Fruit fly (Drosophila melanogaster) whole organism, embryonic: ENCODE measurements around the gene CG43693.

Experiments used
- CG11456 ChIP-seq: fragments of 200-800 bp; sonication (Bioruptor generic); IDR thresholded peaks from 3 replicates; pipeline ENCODE4 v1.3.6; 2022; ENCODE audit warnings: missing biosample characterization, missing genetic modification characterization
- CG13775 ChIP-seq: fragments of 200-800 bp; sonication (Bioruptor generic); optimal IDR thresholded peaks from 3 replicates; lab custom pipeline; 2017; ENCODE audit warnings: missing biosample characterization, mild to moderate bottlenecking, missing genetic modification characterization
- CG14860 ChIP-seq: fragments of 200-800 bp; sonication (Bioruptor generic); IDR thresholded peaks from 3 replicates; pipeline ENCODE4 v1.3.6; 2022; ENCODE audit warnings: missing biosample characterization, missing genetic modification characterization; ENCODE audit not compliant: partially characterized antibody
- CG16779 ChIP-seq: fragments of 200-800 bp; sonication (Bioruptor generic); IDR thresholded peaks from 2 replicates; pipeline ENCODE4 v1.3.6; 2022; ENCODE audit warnings: missing biosample characterization, missing genetic modification characterization
- CG17359 ChIP-seq: fragments of 200-800 bp; sonication (Bioruptor generic); optimal IDR thresholded peaks from 3 replicates; lab custom pipeline; 2018; ENCODE audit warnings: missing biosample characterization, mild to moderate bottlenecking, missing genetic modification characterization, moderate library complexity
- CG17912 ChIP-seq: fragments of 200-800 bp; sonication (Bioruptor generic); optimal IDR thresholded peaks from 2 replicates; lab custom pipeline; 2018; ENCODE audit warnings: missing biosample characterization, mild to moderate bottlenecking, missing genetic modification characterization
- CG30403 ChIP-seq: fragments of 200-800 bp; sonication (Bioruptor generic); optimal IDR thresholded peaks from 3 replicates; lab custom pipeline; 2016; ENCODE audit warnings: missing biosample characterization, missing genetic modification characterization
- CG32767 ChIP-seq: fragments of 200-800 bp; sonication (Bioruptor generic); IDR thresholded peaks from 2 replicates; pipeline ENCODE4 v1.3.6; 2022; ENCODE audit warnings: missing biosample characterization, missing genetic modification characterization
- CG32772 ChIP-seq: fragments of 200-800 bp; sonication (Bioruptor generic); IDR thresholded peaks from 2 replicates; pipeline ENCODE4 v1.3.6; 2022; ENCODE audit warnings: missing biosample characterization, missing genetic modification characterization
- CG3281 ChIP-seq: fragments of 200-800 bp; sonication (Bioruptor generic); optimal IDR thresholded peaks from 3 replicates; lab custom pipeline; 2017; ENCODE audit warnings: missing biosample characterization, mild to moderate bottlenecking, missing genetic modification characterization
- CG34376 ChIP-seq: fragments of 200-800 bp; sonication (Bioruptor generic); optimal IDR thresholded peaks from 2 replicates; lab custom pipeline; 2018; ENCODE audit warnings: missing biosample characterization, mild to moderate bottlenecking, missing genetic modification characterization
- CG4360 ChIP-seq: fragments of 200-800 bp; sonication (Bioruptor generic); IDR thresholded peaks from 2 replicates; pipeline ENCODE4 v1.3.6; 2022; ENCODE audit warnings: missing biosample characterization, missing genetic modification characterization
- CG6175 ChIP-seq: fragments of 200-800 bp; sonication (Bioruptor generic); IDR thresholded peaks from 3 replicates; pipeline ENCODE4 v1.3.6; 2022; ENCODE audit warnings: missing biosample characterization, missing genetic modification characterization
- CG7963 ChIP-seq: fragments of 200-800 bp; sonication (Bioruptor generic); IDR thresholded peaks from 3 replicates; pipeline ENCODE4 v1.3.6; 2022; ENCODE audit warnings: missing biosample characterization, missing genetic modification characterization; ENCODE audit not compliant: partially characterized antibody
- CG9797 ChIP-seq: fragments of 200-800 bp; sonication (Bioruptor generic); optimal IDR thresholded peaks from 3 replicates; lab custom pipeline; 2018; ENCODE audit warnings: missing biosample characterization, mild to moderate bottlenecking, missing genetic modification characterization
- CHES-1-like ChIP-seq: fragments of 200-800 bp; sonication (Bioruptor generic); optimal IDR thresholded peaks from 2 replicates; lab custom pipeline; 2016; ENCODE audit warnings: missing biosample characterization, missing genetic modification characterization
- Dbx ChIP-seq: fragments of 200-800 bp; sonication (Bioruptor generic); IDR thresholded peaks from 3 replicates; pipeline ENCODE4 v1.3.6; 2022; ENCODE audit warnings: missing biosample characterization, missing genetic modification characterization
- Dfd ChIP-seq, 2 experiments: fragments of >200 bp; optimal IDR thresholded peaks; 2 replicates each; lab custom pipeline; 2017; ENCODE audit warnings: missing biosample characterization in 2 of 2, missing genetic modification characterization in 2 of 2
- Dip3 ChIP-seq: fragments of 200-800 bp; sonication (Bioruptor generic); optimal IDR thresholded peaks from 3 replicates; lab custom pipeline; 2016; ENCODE audit warnings: missing biosample characterization, missing genetic modification characterization
- Dref ChIP-seq: fragments of 200-800 bp; sonication (Bioruptor generic); IDR thresholded peaks from 2 replicates; pipeline ENCODE4 v1.3.6; 2022; ENCODE audit warnings: missing biosample characterization, missing genetic modification characterization
- E2f2 ChIP-seq: fragments of 200-800 bp; sonication (Bioruptor generic); IDR thresholded peaks from 2 replicates; pipeline ENCODE4 v1.3.6; 2022; ENCODE audit warnings: missing biosample characterization, missing genetic modification characterization
- Ets97D ChIP-seq: fragments of 200-800 bp; sonication (Bioruptor generic); optimal IDR thresholded peaks from 3 replicates; lab custom pipeline; 2016; ENCODE audit warnings: missing biosample characterization, missing genetic modification characterization
- Fer2 ChIP-seq: fragments of 200-800 bp; sonication (Bioruptor generic); optimal IDR thresholded peaks from 2 replicates; lab custom pipeline; 2018; ENCODE audit warnings: missing biosample characterization, mild to moderate bottlenecking, missing genetic modification characterization, moderate library complexity
- Hand ChIP-seq: fragments of 200-800 bp; sonication (Bioruptor generic); optimal IDR thresholded peaks from 2 replicates; lab custom pipeline; 2017; ENCODE audit warnings: mild to moderate bottlenecking, missing biosample characterization, missing genetic modification reagents, missing genetic modification characterization
- Neu2 ChIP-seq: fragments of 200-800 bp; sonication (Bioruptor generic); optimal IDR thresholded peaks from 3 replicates; lab custom pipeline; 2016; ENCODE audit warnings: missing biosample characterization, missing genetic modification characterization, borderline replicate concordance
- Oli ChIP-seq: fragments of 200-800 bp; sonication (Bioruptor generic); optimal IDR thresholded peaks from 2 replicates; lab custom pipeline; 2018; ENCODE audit warnings: missing biosample characterization, mild to moderate bottlenecking, missing genetic modification characterization, moderate library complexity
- Six4 ChIP-seq: fragments of 200-800 bp; sonication (Bioruptor generic); optimal IDR thresholded peaks from 2 replicates; lab custom pipeline; 2016; ENCODE audit warnings: missing biosample characterization, missing genetic modification characterization
- Ssrp ChIP-seq: fragments of 200-800 bp; sonication (Bioruptor generic); optimal IDR thresholded peaks from 2 replicates; lab custom pipeline; 2018; ENCODE audit warnings: missing biosample characterization, mild to moderate bottlenecking, missing genetic modification characterization, moderate library complexity
- Trl ChIP-seq, 3 experiments: fragments of >200 bp in 2 of 3; fragments of 200-800 bp in 1 of 3; sonication (Bioruptor generic) in 1 of 3; optimal IDR thresholded peaks; 2 replicates in 1 of 3; 3 replicates in 2 of 3; lab custom pipeline; 2016 to 2017; ENCODE audit warnings: missing biosample characterization in 1 of 3, missing genetic modification characterization in 1 of 3
- Vsx1 ChIP-seq: fragments of 200-800 bp; sonication (Bioruptor generic); optimal IDR thresholded peaks from 2 replicates; lab custom pipeline; 2017; ENCODE audit warnings: missing biosample characterization, mild to moderate bottlenecking, missing genetic modification characterization, missing genetic modification reagents
- bcd ChIP-seq: fragments of 200-800 bp; sonication (Bioruptor generic); optimal IDR thresholded peaks from 2 replicates; lab custom pipeline; 2017; ENCODE audit warnings: missing biosample characterization, mild to moderate bottlenecking, missing genetic modification characterization
- cg ChIP-seq: fragments of 200-800 bp; sonication (Bioruptor generic); optimal IDR thresholded peaks from 3 replicates; lab custom pipeline; 2019; ENCODE audit warnings: missing biosample characterization, mild to moderate bottlenecking, missing genetic modification characterization, moderate library complexity
- croc ChIP-seq: fragments of 200-800 bp; sonication (Bioruptor generic); conservative IDR thresholded peaks from 3 replicates; pipeline ENCODE4 v1.3.6; 2022; ENCODE audit warnings: missing biosample characterization, missing genetic modification characterization
- exex ChIP-seq: fragments of 200-800 bp; sonication (Bioruptor generic); optimal IDR thresholded peaks from 4 replicates; lab custom pipeline; 2018; ENCODE audit warnings: missing biosample characterization, mild to moderate bottlenecking, missing genetic modification characterization, moderate library complexity
- fd64A ChIP-seq: fragments of 200-800 bp; sonication (Bioruptor generic); optimal IDR thresholded peaks from 3 replicates; lab custom pipeline; 2018; ENCODE audit warnings: missing biosample characterization, mild to moderate bottlenecking, missing genetic modification characterization
- fd96Cb ChIP-seq: fragments of 200-800 bp; sonication (Bioruptor generic); optimal IDR thresholded peaks from 2 replicates; lab custom pipeline; 2018; ENCODE audit warnings: missing biosample characterization, mild to moderate bottlenecking, missing genetic modification characterization, moderate library complexity
- ham ChIP-seq: fragments of 200-800 bp; sonication (Bioruptor generic); IDR thresholded peaks from 2 replicates; pipeline ENCODE4 v1.3.6; 2022; ENCODE audit warnings: missing biosample characterization, missing genetic modification characterization
- inv ChIP-seq: fragments of 200-800 bp; sonication (Bioruptor generic); IDR thresholded peaks from 2 replicates; pipeline ENCODE4 v1.3.6; 2022; ENCODE audit warnings: missing biosample characterization, missing genetic modification characterization; ENCODE audit not compliant: partially characterized antibody
- jing ChIP-seq: fragments of 200-800 bp; sonication (Bioruptor generic); optimal IDR thresholded peaks from 2 replicates; lab custom pipeline; 2018; ENCODE audit warnings: missing biosample characterization, mild to moderate bottlenecking, missing genetic modification characterization
- lov ChIP-seq, 2 experiments: fragments of 200-800 bp in 1 of 2; fragments of >200 bp in 1 of 2; sonication (Bioruptor generic) in 1 of 2; IDR thresholded peaks in 1 of 2; optimal IDR thresholded peaks in 1 of 2; 2 replicates in 1 of 2; 3 replicates in 1 of 2; pipeline versions ENCODE4 v1.3.6 to Lab custom; 2017 to 2022; ENCODE audit warnings: missing biosample characterization in 1 of 2, missing genetic modification characterization in 1 of 2
- mirr ChIP-seq: fragments of 200-800 bp; sonication (Bioruptor generic); optimal IDR thresholded peaks from 3 replicates; lab custom pipeline; 2018; ENCODE audit warnings: missing biosample characterization, mild to moderate bottlenecking, missing genetic modification characterization
- nmo ChIP-seq: fragments of 200-800 bp; sonication (Bioruptor generic); optimal IDR thresholded peaks from 2 replicates; lab custom pipeline; 2018; ENCODE audit warnings: missing biosample characterization, mild to moderate bottlenecking, missing genetic modification characterization, moderate library complexity
- pho ChIP-seq: fragments of 200-800 bp; sonication (Bioruptor generic); optimal IDR thresholded peaks from 2 replicates; lab custom pipeline; 2016; ENCODE audit warnings: missing biosample characterization, missing genetic modification characterization
- rib ChIP-seq: fragments of 200-800 bp; sonication (Bioruptor generic); IDR thresholded peaks from 2 replicates; pipeline ENCODE4 v1.3.6; 2022; ENCODE audit warnings: missing biosample characterization, missing genetic modification characterization
- ro ChIP-seq: fragments of 200-800 bp; sonication (Bioruptor generic); IDR thresholded peaks from 2 replicates; pipeline ENCODE4 v1.3.6; 2022; ENCODE audit warnings: missing biosample characterization, missing genetic modification characterization
- tna ChIP-seq: fragments of 200-800 bp; sonication (Bioruptor generic); IDR thresholded peaks from 2 replicates; pipeline ENCODE4 v1.3.6; 2022; ENCODE audit warnings: missing biosample characterization, missing genetic modification characterization; ENCODE audit not compliant: partially characterized antibody
- zen2 ChIP-seq: fragments of 200-800 bp; sonication (Bioruptor generic); IDR thresholded peaks from 3 replicates; pipeline ENCODE4 v1.3.6; 2022; ENCODE audit warnings: missing biosample characterization, missing genetic modification characterization; ENCODE audit not compliant: partially characterized antibody
- zfh1 ChIP-seq: fragments of 200-800 bp; sonication (Bioruptor generic); IDR thresholded peaks from 3 replicates; pipeline ENCODE4 v1.3.6; 2022; ENCODE audit warnings: missing biosample characterization, missing genetic modification characterization
- zfh2 ChIP-seq: fragments of 200-800 bp; sonication (Bioruptor generic); optimal IDR thresholded peaks from 2 replicates; lab custom pipeline; 2016; ENCODE audit warnings: missing biosample characterization, missing genetic modification characterization

Gene CG43693

dm6 chr3L:11092610-11092961, 41.4 kb upstream of the CG43693 start:
- TF ChIP-seq zfh2, result no peak
- TF ChIP-seq cg (GFP tag; lab: Kevin White, UChicago), result peak; percentile 89
- TF ChIP-seq Trl (optimal IDR thresholded peaks at IDR 0.05; lab: Kevin White, UChicago), result peak; percentile 34 to 66
- TF ChIP-seq Trl (GFP tag; optimal IDR thresholded peaks at IDR 0.05; lab: Kevin White, UChicago), result no peak
- no peak for TF ChIP-seq Fer2
- no peak for TF ChIP-seq Oli
- no peak for TF ChIP-seq CG32767 (GFP tag; lab: Robert Waterston, UW)
- no peak for TF ChIP-seq tna (GFP tag; lab: Robert Waterston, UW)
- no peak for TF ChIP-seq CG34376 (GFP tag; lab: Kevin White, UChicago)
- TF ChIP-seq lov (optimal IDR thresholded peaks at IDR 0.05; lab: Kevin White, UChicago), result no peak
- TF ChIP-seq lov (GFP tag; IDR thresholded peaks at IDR 0.05; lab: Robert Waterston, UW), result no peak
- no peak for TF ChIP-seq exex (tag; lab: Kevin White, UChicago)
- TF ChIP-seq bcd (GFP tag; lab: Kevin White, UChicago), result no peak
- TF ChIP-seq CG17359 (tag; lab: Kevin White, UChicago), result no peak
- no peak for TF ChIP-seq Ets97D
- TF ChIP-seq mirr (GFP tag; lab: Kevin White, UChicago), result no peak
- no peak for TF ChIP-seq CG16779
- no peak for TF ChIP-seq CG13775 (GFP tag; lab: Kevin White, UChicago)
- TF ChIP-seq jing (GFP tag; lab: Kevin White, UChicago), result no peak
- peak; percentile 3 for TF ChIP-seq CHES-1-like (GFP tag; lab: Kevin White, UChicago)
- TF ChIP-seq CG9797 (GFP tag; lab: Kevin White, UChicago), result no peak
- no peak for TF ChIP-seq CG7963
- no peak for TF ChIP-seq pho (GFP tag; lab: Kevin White, UChicago)
- no peak for TF ChIP-seq Dip3
- no peak for TF ChIP-seq fd96Cb (tag; lab: Kevin White, UChicago)
- TF ChIP-seq nmo (GFP tag; lab: Kevin White, UChicago), result no peak
- no peak for TF ChIP-seq CG3281 (GFP tag; lab: Kevin White, UChicago)

- TF ChIP-seq Ssrp (tag; lab: Kevin White, UChicago) (no peak), Dfd (GFP tag; optimal IDR thresholded peaks at IDR 0.05; lab: Kevin White, UChicago) (no peak), CG32772 (no peak), Neu2 (GFP tag; lab: Kevin White, UChicago) (no peak), Vsx1 (GFP tag; lab: Kevin White, UChicago) (peak; percentile 47), CG17912 (GFP tag; lab: Kevin White, UChicago) (peak; percentile 4), zen2 (no peak), CG14860 (no peak), Dref (GFP tag; lab: Robert Waterston, UW) (no peak), Six4 (GFP tag; lab: Kevin White, UChicago) (peak; percentile 28), CG11456 (GFP tag; lab: Robert Waterston, UW) (peak; percentile 67; the same call in 2 of the 3 replicates), Hand (GFP tag; lab: Kevin White, UChicago) (peak; percentile 30), fd64A (GFP tag; lab: Kevin White, UChicago) (no peak), CG4360 (GFP tag; lab: Robert Waterston, UW) (no peak), rib (GFP tag; lab: Robert Waterston, UW) (no peak), ham (GFP tag; lab: Robert Waterston, UW) (no peak), zfh1 (GFP tag; lab: Robert Waterston, UW) (peak; percentile 66; the same call in 2 of the 3 replicates), CG6175 (GFP tag; lab: Robert Waterston, UW) (no peak), ro (GFP tag; lab: Robert Waterston, UW) (no peak), Dbx (GFP tag; lab: Robert Waterston, UW) (0 out of 3 replicates have a peak, but pooled peaks have one; percentile 53), CG30403 (peak; percentile 53), inv (GFP tag; lab: Robert Waterston, UW) (no peak), Trl (optimal IDR thresholded peaks at IDR 0.05; lab: Kevin White, UChicago) (no peak), Trl (GFP tag; optimal IDR thresholded peaks at IDR 0.05; lab: Kevin White, UChicago) (peak; percentile 68), E2f2 (GFP tag; lab: Robert Waterston, UW) (peak; percentile 34; the same call in 1 of the 2 replicates), croc (GFP tag; lab: Robert Waterston, UW) (no peak)
These were observed 40.9 kb upstream of the CG43693 start for dm6 chr3L:11091943-11092609.
